Worm (Caenorhabditis elegans) whole organism, L4 larva: Measurements from ENCODE around the gene fipr-6.

Experiments used
- ZK337.2 ChIP-seq: fragments of 200-800 bp; sonication (Bioruptor generic); IDR thresholded peaks from 2 replicates; pipeline ENCODE4 v1.3.6; 2022; ENCODE audit warnings: missing genetic modification reagents, missing genetic modification characterization, missing compliant biosample characterization
- ZK546.5 ChIP-seq, 2 experiments: sonication (generic microtip); optimal IDR thresholded peaks; 2 replicates each; lab custom pipeline; 2017; ENCODE audit warnings: missing biosample characterization in 2 of 2, missing genetic modification characterization in 2 of 2
- mep-1 ChIP-seq: fragments of 150-350 bp; sonication (generic microtip); optimal IDR thresholded peaks from 3 replicates; lab custom pipeline; 2014; ENCODE audit warnings: missing biosample characterization, missing genetic modification characterization

DNA sequence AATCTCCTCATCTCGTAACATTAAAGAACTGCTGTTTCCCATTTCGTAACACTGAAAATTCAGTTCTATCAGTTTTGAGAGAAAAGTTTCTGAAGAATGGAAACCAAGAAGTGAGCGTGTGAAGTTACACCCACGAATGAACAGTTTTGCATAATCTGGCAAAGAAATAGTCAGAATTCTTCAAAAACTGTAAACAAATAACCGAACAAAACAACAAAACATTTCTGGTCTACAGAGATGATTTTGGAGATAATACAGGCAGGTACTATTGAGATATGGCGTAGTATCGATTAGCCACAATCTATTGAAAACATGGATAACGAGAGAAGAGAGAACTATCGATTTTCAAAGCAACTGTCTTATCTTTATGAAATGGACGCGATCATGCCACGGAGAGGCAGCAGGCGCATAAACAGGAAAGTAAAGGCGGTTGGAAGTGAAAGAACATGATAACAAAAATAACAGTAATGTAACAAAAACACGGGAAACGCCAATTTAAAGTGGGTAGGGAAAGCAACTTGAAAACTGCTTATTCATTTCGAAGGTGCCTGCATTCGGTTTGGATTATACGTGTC lies 27.5 kb upstream of the fipr-6 start, which contains the start of gene chpf-1:
- TF ChIP-seq mep-1 (tag; lab: Kevin White, UChicago) (peak; percentile 14), ZK546.5 (tag; optimal IDR thresholded peaks at IDR 0.05; lab: Kevin White, UChicago) (no peak), ZK337.2 (GFP tag; lab: Robert Waterston, UW) (no peak)
